Fruit fly (Drosophila melanogaster): ENCODE measurements around the gene CG18088.

The CG18088 gene

DNA sequence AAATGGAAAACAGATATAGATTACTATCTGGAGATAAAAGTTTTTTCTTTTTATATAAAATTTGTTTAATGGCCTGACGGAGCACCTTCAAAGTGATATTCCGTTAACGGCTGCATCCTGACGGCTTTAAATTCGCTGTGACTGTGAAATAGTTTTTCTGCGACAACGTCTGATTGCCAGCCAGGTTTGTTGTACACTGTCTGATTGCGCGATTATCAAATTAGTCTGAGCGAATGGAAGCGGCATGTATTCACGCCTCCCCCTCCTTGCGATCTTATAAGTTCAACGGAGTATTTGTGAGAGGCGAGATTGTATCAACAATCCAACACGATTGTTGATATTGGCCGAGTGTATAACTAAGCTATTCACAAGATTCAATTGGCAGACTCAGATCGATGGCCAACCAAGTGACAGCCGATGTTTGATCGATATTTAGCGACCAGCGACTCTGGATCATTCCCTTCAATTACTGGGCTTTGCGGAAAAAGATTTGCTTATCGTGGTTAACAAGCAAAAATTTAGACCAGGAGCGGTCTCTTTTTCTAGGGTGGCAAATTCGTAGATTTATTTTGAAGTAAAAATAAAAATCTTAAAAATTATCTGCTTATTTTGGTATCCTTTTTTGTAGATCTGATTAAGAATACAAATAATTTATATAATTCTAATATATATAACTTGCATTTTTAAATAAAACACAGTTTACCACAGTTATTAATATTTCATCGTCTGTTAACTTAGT, 11.6 kb upstream of the CG18088 start (continued):
- TF ChIP-seq CG8089 (GFP tag; optimal IDR thresholded peaks at IDR 0.05): no peak
- no peak for TF ChIP-seq CG17359 (tag; optimal IDR thresholded peaks at IDR 0.05)
- peak; percentile 3 for TF ChIP-seq lab (GFP tag; optimal IDR thresholded peaks at IDR 0.05)
- no peak for TF ChIP-seq CG8388 (GFP tag; optimal IDR thresholded peaks at IDR 0.05)
- TF ChIP-seq mirr (GFP tag; optimal IDR thresholded peaks at IDR 0.05): peak; percentile 37
- TF ChIP-seq D19A (tag; optimal IDR thresholded peaks at IDR 0.05): no peak
- no peak for TF ChIP-seq CG16863 (GFP tag; optimal IDR thresholded peaks at IDR 0.05)
- TF ChIP-seq stwl (tag; optimal IDR thresholded peaks at IDR 0.05): no peak
- peak; percentile 21; the same call in 1 of the 3 replicates for TF ChIP-seq Dbx (GFP tag; IDR thresholded peaks at IDR 0.05)
- TF ChIP-seq Hmr (GFP tag; optimal IDR thresholded peaks at IDR 0.05): no peak
- TF ChIP-seq gfzf (GFP tag; optimal IDR thresholded peaks at IDR 0.05): no peak
- TF ChIP-seq sr (GFP tag; IDR thresholded peaks at IDR 0.05): no peak
- peak; percentile 17; the same call in 1 of the 2 replicates for TF ChIP-seq CG14014 (GFP tag; IDR thresholded peaks at IDR 0.05)
- TF ChIP-seq H2.0 (GFP tag; IDR thresholded peaks at IDR 0.05): no peak
- no peak for TF ChIP-seq chinmo (GFP tag; IDR thresholded peaks at IDR 0.05; ENCODE audit: partially characterized antibody)
- no peak for TF ChIP-seq Sox100B (GFP tag; optimal IDR thresholded peaks at IDR 0.05)
- TF ChIP-seq CG17829 (tag; optimal IDR thresholded peaks at IDR 0.05): no peak
- TF ChIP-seq bcd (GFP tag; optimal IDR thresholded peaks at IDR 0.05): no peak
- 0 out of 3 replicates have a peak, but pooled peaks have one; percentile 18 for TF ChIP-seq otp (GFP tag; IDR thresholded peaks at IDR 0.05)
- no peak for TF ChIP-seq CG8359 (GFP tag; optimal IDR thresholded peaks at IDR 0.05; ENCODE audit: borderline replicate concordance)
- TF ChIP-seq Trl (optimal IDR thresholded peaks at IDR 0.05): no peak
- no peak for TF ChIP-seq Trl (GFP tag; optimal IDR thresholded peaks at IDR 0.05)
- TF ChIP-seq tna (GFP tag; IDR thresholded peaks at IDR 0.05; ENCODE audit: partially characterized antibody): no peak
- no peak for TF ChIP-seq ara (GFP tag; IDR thresholded peaks at IDR 0.05)
- TF ChIP-seq CG2678 (tag; optimal IDR thresholded peaks at IDR 0.05): peak; percentile 29
- no peak for TF ChIP-seq Ada2b (GFP tag; IDR thresholded peaks at IDR 0.05)
- no peak for TF ChIP-seq Lpt (GFP tag; optimal IDR thresholded peaks at IDR 0.05)
- no peak for TF ChIP-seq CG2129 (GFP tag; IDR thresholded peaks at IDR 0.05; ENCODE audit: partially characterized antibody)
- no peak for TF ChIP-seq usp (GFP tag; optimal IDR thresholded peaks at IDR 0.05)
- TF ChIP-seq CG3995 (GFP tag; optimal IDR thresholded peaks at IDR 0.05): peak; percentile 25
- no peak for TF ChIP-seq CG9932 (GFP tag; IDR thresholded peaks at IDR 0.05)
- no peak for TF ChIP-seq bowl (GFP tag; IDR thresholded peaks at IDR 0.05)
- TF ChIP-seq CG6272 (GFP tag; IDR thresholded peaks at IDR 0.05): no peak
- TF ChIP-seq Hr39 (optimal IDR thresholded peaks at IDR 0.05): no peak
- TF ChIP-seq CG15269 (tag; optimal IDR thresholded peaks at IDR 0.05): no peak
- TF ChIP-seq chn (GFP tag; optimal IDR thresholded peaks at IDR 0.05): no peak
- 0 out of 2 replicates have a peak, but pooled peaks have one; percentile 22 for TF ChIP-seq CG10321 (GFP tag; IDR thresholded peaks at IDR 0.05)
- TF ChIP-seq CG18764 (GFP tag; optimal IDR thresholded peaks at IDR 0.05): no peak
- TF ChIP-seq kay (GFP tag; optimal IDR thresholded peaks at IDR 0.05): no peak
- TF ChIP-seq sens (GFP tag): peak; percentile 19
- peak; percentile 7; the same call in 1 of the 2 replicates for TF ChIP-seq Rfx (GFP tag; IDR thresholded peaks at IDR 0.05)
- no peak for TF ChIP-seq CG2199 (GFP tag; IDR thresholded peaks at IDR 0.05)
- no peak for TF ChIP-seq HLHmδ (GFP tag; optimal IDR thresholded peaks at IDR 0.05)
- no peak for TF ChIP-seq Mrtf (GFP tag; IDR thresholded peaks at IDR 0.05)
- no peak for TF ChIP-seq mam (GFP tag; optimal IDR thresholded peaks at IDR 0.05)
- TF ChIP-seq Hr78 (GFP tag; optimal IDR thresholded peaks at IDR 0.05): no peak
- TF ChIP-seq Oaz (GFP tag; IDR thresholded peaks at IDR 0.05): no peak
- TF ChIP-seq CG8290 (GFP tag; optimal IDR thresholded peaks at IDR 0.05): no peak
- peak in 1 of 2 experiments; percentile 60 for TF ChIP-seq CG8290 (tag; optimal IDR thresholded peaks at IDR 0.05)
- peak; percentile 19; the same call in 1 of the 2 replicates for TF ChIP-seq wdn (GFP tag; IDR thresholded peaks at IDR 0.05)
- no peak for TF ChIP-seq jigr1 (GFP tag; IDR thresholded peaks at IDR 0.05)

Measured in whole organism, embryonic.